Worm (Caenorhabditis elegans) whole organism, late embryonic: Measurements from ENCODE around the gene ugt-42.
A peak's percentile ranks its signal among the peaks of the same experiment; 100 is the strongest.

Source experiments
- C08G9.2 ChIP-seq: sonication (generic microtip); optimal IDR thresholded peaks from 2 replicates; lab custom pipeline; 2016; ENCODE audit warnings: mild to moderate bottlenecking, missing genetic modification characterization, moderate library complexity, missing compliant biosample characterization
- Y22D7AL.16 ChIP-seq: sonication (generic microtip); optimal IDR thresholded peaks from 2 replicates; lab custom pipeline; 2016; ENCODE audit warnings: missing genetic modification characterization, missing compliant biosample characterization
- ama-1 ChIP-seq: fragments of 150-350 bp; optimal IDR thresholded peaks from 2 replicates; lab custom pipeline; 2014
- ceh-18 ChIP-seq: sonication (generic microtip); optimal IDR thresholded peaks from 2 replicates; lab custom pipeline; 2016; ENCODE audit warnings: missing genetic modification characterization, missing compliant biosample characterization
- ceh-31 ChIP-seq: sonication (generic microtip); optimal IDR thresholded peaks from 2 replicates; lab custom pipeline; 2016; ENCODE audit warnings: missing genetic modification characterization, missing compliant biosample characterization
- ceh-6 ChIP-seq: fragments of 200-800 bp; sonication (Bioruptor generic); optimal IDR thresholded peaks from 2 replicates; lab custom pipeline; 2018; ENCODE audit warnings: mild to moderate bottlenecking, missing genetic modification characterization, missing compliant biosample characterization
- che-1 ChIP-seq: sonication (generic microtip); optimal IDR thresholded peaks from 2 replicates; lab custom pipeline; 2016; ENCODE audit warnings: mild to moderate bottlenecking, missing genetic modification characterization, missing compliant biosample characterization
- dmd-4 ChIP-seq: sonication (generic microtip); optimal IDR thresholded peaks from 2 replicates; lab custom pipeline; 2016; ENCODE audit warnings: borderline replicate concordance, missing genetic modification characterization, missing compliant biosample characterization
- elt-2 ChIP-seq: sonication (generic microtip); optimal IDR thresholded peaks from 2 replicates; lab custom pipeline; 2016; ENCODE audit warnings: missing genetic modification reagents, missing genetic modification characterization, missing compliant biosample characterization
- ets-4 ChIP-seq: sonication (generic microtip); optimal IDR thresholded peaks from 2 replicates; lab custom pipeline; 2016; ENCODE audit warnings: missing genetic modification characterization, missing compliant biosample characterization
- eyg-1 ChIP-seq: sonication (generic microtip); optimal IDR thresholded peaks from 2 replicates; lab custom pipeline; 2016; ENCODE audit warnings: missing genotype, missing genetic modification characterization, missing compliant biosample characterization
- fax-1 ChIP-seq: sonication (generic microtip); optimal IDR thresholded peaks from 2 replicates; lab custom pipeline; 2016; ENCODE audit warnings: missing genotype, missing genetic modification characterization, missing compliant biosample characterization
- fkh-6 ChIP-seq: sonication (generic microtip); optimal IDR thresholded peaks from 2 replicates; lab custom pipeline; 2016; ENCODE audit warnings: missing genetic modification characterization, missing compliant biosample characterization
- hlh-15 ChIP-seq: sonication (generic microtip); optimal IDR thresholded peaks from 2 replicates; lab custom pipeline; 2016; ENCODE audit warnings: missing genetic modification characterization, missing compliant biosample characterization
- hlh-30 ChIP-seq: sonication (generic microtip); optimal IDR thresholded peaks from 2 replicates; lab custom pipeline; 2017; ENCODE audit warnings: antibody characterized with exemption, missing genetic modification characterization, missing compliant biosample characterization; ENCODE audit not compliant: insufficient read depth
- lim-6 ChIP-seq: sonication (generic microtip); optimal IDR thresholded peaks from 2 replicates; lab custom pipeline; 2016; ENCODE audit warnings: missing genetic modification characterization, missing compliant biosample characterization
- lin-11 ChIP-seq: fragments of 200-800 bp; sonication (Bioruptor generic); optimal IDR thresholded peaks from 2 replicates; lab custom pipeline; 2018; ENCODE audit warnings: mild to moderate bottlenecking, missing genetic modification characterization, missing compliant biosample characterization
- mec-3 ChIP-seq: sonication (generic microtip); optimal IDR thresholded peaks from 2 replicates; lab custom pipeline; 2016; ENCODE audit warnings: borderline replicate concordance, missing genetic modification characterization, missing compliant biosample characterization
- nfya-1 ChIP-seq: sonication (generic microtip); optimal IDR thresholded peaks from 2 replicates; lab custom pipeline; 2017; ENCODE audit warnings: missing genetic modification characterization, mild to moderate bottlenecking, missing compliant biosample characterization, antibody characterized with exemption, moderate library complexity
- nhr-11 ChIP-seq: fragments of 150-350 bp; optimal IDR thresholded peaks from 2 replicates; lab custom pipeline; 2014; ENCODE audit warnings: missing biosample characterization, missing genetic modification characterization
- npax-4 ChIP-seq: sonication (generic microtip); optimal IDR thresholded peaks from 2 replicates; lab custom pipeline; 2016; ENCODE audit warnings: missing genetic modification characterization, missing compliant biosample characterization
- pag-3 ChIP-seq: sonication (generic microtip); optimal IDR thresholded peaks from 2 replicates; lab custom pipeline; 2016; ENCODE audit warnings: missing compliant biosample characterization, missing genetic modification characterization, borderline replicate concordance
- pros-1 ChIP-seq: fragments of 150-350 bp; optimal IDR thresholded peaks from 2 replicates; lab custom pipeline; 2014; ENCODE audit warnings: missing biosample characterization, missing genetic modification reagents, missing genetic modification characterization
- ref-2 ChIP-seq: sonication (generic microtip); optimal IDR thresholded peaks from 2 replicates; lab custom pipeline; 2016; ENCODE audit warnings: missing genetic modification characterization, missing compliant biosample characterization
- rnt-1 ChIP-seq: sonication (generic microtip); optimal IDR thresholded peaks from 2 replicates; lab custom pipeline; 2016; ENCODE audit warnings: missing genetic modification characterization, missing compliant biosample characterization
- sox-2 ChIP-seq: fragments of 200-800 bp; sonication (Bioruptor generic); IDR thresholded peaks from 2 replicates; pipeline ENCODE4 v1.3.6; 2022; ENCODE audit warnings: missing genetic modification reagents, missing genetic modification characterization, missing compliant biosample characterization
- tbx-2 ChIP-seq: sonication (generic microtip); optimal IDR thresholded peaks from 2 replicates; lab custom pipeline; 2016; ENCODE audit warnings: missing genetic modification characterization, missing compliant biosample characterization
- tbx-7 ChIP-seq: sonication (generic microtip); optimal IDR thresholded peaks from 2 replicates; lab custom pipeline; 2016; ENCODE audit warnings: missing genotype, missing genetic modification characterization, missing compliant biosample characterization
- unc-3 ChIP-seq, 2 experiments: fragments of 200-800 bp in 1 of 2; sonication (Bioruptor generic) in 1 of 2; sonication (generic microtip) in 1 of 2; conservative IDR thresholded peaks in 1 of 2; optimal IDR thresholded peaks in 1 of 2; 2 replicates each; pipeline versions ENCODE4 v1.3.6 to Lab custom; 2016 to 2022; ENCODE audit warnings: missing compliant biosample characterization in 2 of 2, missing genetic modification characterization in 2 of 2, missing genetic modification reagents in 1 of 2
- unc-55 ChIP-seq: sonication (generic microtip); optimal IDR thresholded peaks from 2 replicates; lab custom pipeline; 2017; ENCODE audit warnings: missing biosample characterization, missing genetic modification reagents, missing genetic modification characterization
- unc-86 ChIP-seq: sonication (generic microtip); optimal IDR thresholded peaks from 2 replicates; lab custom pipeline; 2016; ENCODE audit warnings: missing genetic modification characterization, missing compliant biosample characterization
- zip-5 ChIP-seq: sonication (generic microtip); optimal IDR thresholded peaks from 2 replicates; lab custom pipeline; 2016; ENCODE audit warnings: missing genetic modification characterization, missing compliant biosample characterization
- ztf-16 ChIP-seq: sonication (generic microtip); optimal IDR thresholded peaks from 2 replicates; lab custom pipeline; 2017; ENCODE audit warnings: missing genetic modification characterization, missing compliant biosample characterization

Gene ugt-42

ce11 chrV:617917-618316, 29.1 kb upstream of the ugt-42 start:
- TF ChIP-seq nhr-11 (tag; lab: Kevin White, UChicago): no peak

- TF ChIP-seq hlh-15 (tag; lab: Kevin White, UChicago) (no peak), unc-55 (GFP tag; lab: Kevin White, UChicago) (peak; percentile 83), pros-1 (tag; lab: Kevin White, UChicago) (no peak), mec-3 (tag; lab: Kevin White, UChicago) (no peak), sox-2 (GFP tag; lab: Robert Waterston, UW) (no peak), ceh-18 (peak; percentile 14), npax-4 (tag; lab: Kevin White, UChicago) (no peak), lim-6 (no peak), ets-4 (tag; lab: Kevin White, UChicago) (no peak), che-1 (tag; lab: Kevin White, UChicago) (no peak), lin-11 (tag; lab: Kevin White, UChicago) (no peak), ceh-31 (tag; lab: Kevin White, UChicago) (no peak), ceh-6 (GFP tag; lab: Kevin White, UChicago) (no peak), ztf-16 (no peak), pag-3 (tag; lab: Kevin White, UChicago) (no peak), C08G9.2 (tag; lab: Kevin White, UChicago) (no peak), hlh-30 (tag; lab: Kevin White, UChicago) (no peak)
Observed at ce11 chrV:619054-619453, 27.9 kb upstream of the ugt-42 start, which contains the start of gene F48G7.4. Gene F48G7.4 (plus strand): TSS chrV:619453.

ce11 chrV:620987-621386, 26.0 kb upstream of the ugt-42 start:
- TF ChIP-seq eyg-1 (tag; lab: Kevin White, UChicago) (no peak), ref-2 (tag; lab: Kevin White, UChicago) (no peak), unc-86 (tag; lab: Kevin White, UChicago) (no peak), ceh-31 (tag; lab: Kevin White, UChicago) (no peak), tbx-7 (no peak), tbx-2 (tag; lab: Kevin White, UChicago) (no peak), dmd-4 (tag; lab: Kevin White, UChicago) (no peak), unc-3 (GFP tag; conservative IDR thresholded peaks at IDR 0.05; lab: Robert Waterston, UW) (no peak), unc-3 (tag; optimal IDR thresholded peaks at IDR 0.05; lab: Kevin White, UChicago) (no peak)

ce11 chrV:622902-623301, 24.1 kb upstream of the ugt-42 start, which contains the start of gene F48G7.5:
Gene F48G7.5 (minus strand): TSS chrV:622935.
- TF ChIP-seq fkh-6: no peak
- TF ChIP-seq mec-3 (tag; lab: Kevin White, UChicago): no peak
- TF ChIP-seq elt-2 (tag; lab: Kevin White, UChicago): no peak
- no peak for TF ChIP-seq Y22D7AL.16 (tag; lab: Kevin White, UChicago)
- TF ChIP-seq, all 69 proteins: peak for 0

ce11 chrV:624922-625321, 22.1 kb upstream of the ugt-42 start, which contains the start of gene srt-17:
Gene srt-17 (minus strand): TSS chrV:625022.
- TF ChIP-seq che-1 (tag; lab: Kevin White, UChicago): no peak
- TF ChIP-seq mec-3 (tag; lab: Kevin White, UChicago): no peak
- no peak for TF ChIP-seq ref-2 (tag; lab: Kevin White, UChicago)
- TF ChIP-seq nfya-1: no peak
- no peak for TF ChIP-seq fax-1 (tag; lab: Kevin White, UChicago)
- TF ChIP-seq ama-1 (lab: Kevin White, UChicago): no peak
- TF ChIP-seq zip-5 (tag; lab: Kevin White, UChicago): no peak
- TF ChIP-seq rnt-1: no peak
- TF ChIP-seq Y22D7AL.16 (tag; lab: Kevin White, UChicago): no peak
- no peak for TF ChIP-seq ceh-6 (GFP tag; lab: Kevin White, UChicago)
